Worm (Caenorhabditis elegans) whole organism, midembryonic: ENCODE data around the gene suex-1.
A peak's percentile ranks its signal among the peaks of the same experiment; 100 is the strongest.

ENCODE experiments used
- T22C8.4 ChIP-seq: fragments of 200-800 bp; sonication (Bioruptor generic); IDR thresholded peaks from 2 replicates; pipeline ENCODE4 v1.3.6; 2022; ENCODE audit warnings: missing genetic modification characterization, missing compliant biosample characterization
- cog-1 ChIP-seq: sonication (generic microtip); optimal IDR thresholded peaks from 2 replicates; lab custom pipeline; 2016; ENCODE audit warnings: missing genetic modification characterization, missing compliant biosample characterization
- flt-1 ChIP-seq: fragments of 200-800 bp; sonication (Bioruptor generic); IDR thresholded peaks from 2 replicates; pipeline ENCODE4 v1.3.6; 2022; ENCODE audit warnings: missing genetic modification characterization, missing compliant biosample characterization
- klf-2 ChIP-seq: fragments of 200-800 bp; sonication (Bioruptor generic); conservative IDR thresholded peaks from 2 replicates; pipeline ENCODE4 v1.3.6; 2022; ENCODE audit warnings: missing genetic modification reagents, missing genetic modification characterization, missing compliant biosample characterization
- med-1 ChIP-seq: sonication (generic microtip); optimal IDR thresholded peaks from 2 replicates; lab custom pipeline; 2017; ENCODE audit warnings: missing genetic modification characterization, mild to moderate bottlenecking, missing compliant biosample characterization, antibody characterized with exemption, missing genetic modification reagents; ENCODE audit not compliant: insufficient read depth
- ref-1 ChIP-seq: fragments of 200-800 bp; sonication (Bioruptor generic); conservative IDR thresholded peaks from 2 replicates; pipeline ENCODE4 v1.3.6; 2022; ENCODE audit warnings: missing genetic modification reagents, missing genetic modification characterization, missing compliant biosample characterization
- tab-1 ChIP-seq: fragments of 200-800 bp; sonication (Bioruptor generic); IDR thresholded peaks from 2 replicates; pipeline ENCODE4 v1.3.6; 2022; ENCODE audit warnings: missing genetic modification characterization, missing compliant biosample characterization
- ztf-23 ChIP-seq: fragments of 200-800 bp; sonication (Bioruptor generic); IDR thresholded peaks from 2 replicates; pipeline ENCODE4 v1.3.6; 2022; ENCODE audit warnings: missing genetic modification reagents, missing genetic modification characterization, missing compliant biosample characterization
- ztf-29 ChIP-seq: fragments of 200-800 bp; sonication (Bioruptor generic); IDR thresholded peaks from 2 replicates; pipeline ENCODE4 v1.3.6; 2022; ENCODE audit warnings: missing genetic modification reagents, missing genetic modification characterization, missing compliant biosample characterization

Gene suex-1

ce11 chrII:5460911-5461310 is 37.1 kb downstream of the suex-1 start:
- TF ChIP-seq cog-1 (tag; lab: Kevin White, UChicago) (peak; percentile 16), ztf-23 (GFP tag; lab: Robert Waterston, UW) (no peak), T22C8.4 (GFP tag; lab: Robert Waterston, UW) (peak; percentile 72), flt-1 (GFP tag; lab: Robert Waterston, UW) (no peak)

- TF ChIP-seq flt-1 (GFP tag; lab: Robert Waterston, UW) (no peak), ztf-23 (GFP tag; lab: Robert Waterston, UW) (no peak), tab-1 (GFP tag; lab: Robert Waterston, UW) (no peak), T22C8.4 (GFP tag; lab: Robert Waterston, UW) (no peak), cog-1 (tag; lab: Kevin White, UChicago) (no peak), ref-1 (GFP tag; lab: Robert Waterston, UW) (no peak), klf-2 (GFP tag; lab: Robert Waterston, UW) (no peak), ztf-29 (GFP tag; lab: Robert Waterston, UW) (no peak), med-1 (no peak)
Observed at ce11 chrII:5459534-5459933, 38.5 kb downstream of the suex-1 start.

ce11 chrII:5458683-5459410 is 39.2 kb downstream of the suex-1 start:
- TF ChIP-seq med-1, result no peak
- no peak for TF ChIP-seq cog-1 (tag; lab: Kevin White, UChicago)
- TF ChIP-seq ztf-29 (GFP tag; lab: Robert Waterston, UW), result no peak
- TF ChIP-seq T22C8.4 (GFP tag; lab: Robert Waterston, UW), result no peak
- TF ChIP-seq ref-1 (GFP tag; lab: Robert Waterston, UW), result no peak
- TF ChIP-seq flt-1 (GFP tag; lab: Robert Waterston, UW), result no peak
- no peak for TF ChIP-seq klf-2 (GFP tag; lab: Robert Waterston, UW)
- TF ChIP-seq tab-1 (GFP tag; lab: Robert Waterston, UW), result no peak
- TF ChIP-seq ztf-23 (GFP tag; lab: Robert Waterston, UW), result no peak

- TF ChIP-seq tab-1 (GFP tag; lab: Robert Waterston, UW), result no peak
- TF ChIP-seq klf-2 (GFP tag; lab: Robert Waterston, UW), result no peak
- TF ChIP-seq ref-1 (GFP tag; lab: Robert Waterston, UW), result no peak
- TF ChIP-seq ztf-29 (GFP tag; lab: Robert Waterston, UW), result no peak
- TF ChIP-seq cog-1 (tag; lab: Kevin White, UChicago), result no peak
- no peak for TF ChIP-seq T22C8.4 (GFP tag; lab: Robert Waterston, UW)
- no peak for TF ChIP-seq med-1
- TF ChIP-seq ztf-23 (GFP tag; lab: Robert Waterston, UW), result no peak
Observed at ce11 chrII:5455650-5456355, 42.3 kb downstream of the suex-1 start, which contains the start of gene daz-1. Gene daz-1, plus strand, starts transcription at chrII:5456305.

- no peak for TF ChIP-seq cog-1 (tag; lab: Kevin White, UChicago)
- no peak for TF ChIP-seq ztf-23 (GFP tag; lab: Robert Waterston, UW)
- no peak for TF ChIP-seq med-1
- TF ChIP-seq T22C8.4 (GFP tag; lab: Robert Waterston, UW), result no peak
- no peak for TF ChIP-seq tab-1 (GFP tag; lab: Robert Waterston, UW)
- no peak for TF ChIP-seq flt-1 (GFP tag; lab: Robert Waterston, UW)
- no peak for TF ChIP-seq ztf-29 (GFP tag; lab: Robert Waterston, UW)
- TF ChIP-seq ref-1 (GFP tag; lab: Robert Waterston, UW), result no peak
- no peak for TF ChIP-seq klf-2 (GFP tag; lab: Robert Waterston, UW)
Observed at ce11 chrII:5453547-5453946, 44.5 kb downstream of the suex-1 start, which contains the start of gene dhs-5. Gene dhs-5, plus strand, starts transcription at chrII:5453847.

ce11 chrII:5451278-5451677 is 46.8 kb downstream of the suex-1 start:
- no peak for TF ChIP-seq ztf-23 (GFP tag; lab: Robert Waterston, UW)
- no peak for TF ChIP-seq med-1
- no peak for TF ChIP-seq klf-2 (GFP tag; lab: Robert Waterston, UW)
- TF ChIP-seq cog-1 (tag; lab: Kevin White, UChicago), result no peak
- no peak for TF ChIP-seq T22C8.4 (GFP tag; lab: Robert Waterston, UW)
- TF ChIP-seq ztf-29 (GFP tag; lab: Robert Waterston, UW), result no peak
- TF ChIP-seq tab-1 (GFP tag; lab: Robert Waterston, UW), result no peak
- no peak for TF ChIP-seq ref-1 (GFP tag; lab: Robert Waterston, UW)
- no peak for TF ChIP-seq flt-1 (GFP tag; lab: Robert Waterston, UW)

ce11 chrII:5449620-5450019 is 48.4 kb downstream of the suex-1 start:
- no peak for TF ChIP-seq ztf-23 (GFP tag; lab: Robert Waterston, UW)
- TF ChIP-seq tab-1 (GFP tag; lab: Robert Waterston, UW), result no peak
- TF ChIP-seq T22C8.4 (GFP tag; lab: Robert Waterston, UW), result no peak
- TF ChIP-seq cog-1 (tag; lab: Kevin White, UChicago), result no peak
- no peak for TF ChIP-seq ztf-29 (GFP tag; lab: Robert Waterston, UW)

ce11 chrII:5449219-5449618 is 48.8 kb downstream of the suex-1 start:
- no peak for TF ChIP-seq tab-1 (GFP tag; lab: Robert Waterston, UW)
- no peak for TF ChIP-seq ztf-23 (GFP tag; lab: Robert Waterston, UW)
- TF ChIP-seq flt-1 (GFP tag; lab: Robert Waterston, UW), result no peak
- no peak for TF ChIP-seq med-1
- no peak for TF ChIP-seq cog-1 (tag; lab: Kevin White, UChicago)
- TF ChIP-seq ztf-29 (GFP tag; lab: Robert Waterston, UW), result no peak
- TF ChIP-seq ref-1 (GFP tag; lab: Robert Waterston, UW), result no peak
- no peak for TF ChIP-seq T22C8.4 (GFP tag; lab: Robert Waterston, UW)
- no peak for TF ChIP-seq klf-2 (GFP tag; lab: Robert Waterston, UW)

ce11 chrII:5447381-5447780 is 50.7 kb downstream of the suex-1 start, which contains the start of gene cex-1:
Gene cex-1, plus strand, starts transcription at chrII:5447681.
- TF ChIP-seq T22C8.4 (GFP tag; lab: Robert Waterston, UW), result no peak
- TF ChIP-seq cog-1 (tag; lab: Kevin White, UChicago), result no peak
